Fruit fly (Drosophila melanogaster): ENCODE data around the gene qua.

qua gene

dm6 chr2L:17500946-17501451 is 4.0 kb upstream of the qua start, which contains the start of the genes mEFTs and Dhc36C (continued):
- TF ChIP-seq sens-2 (GFP tag; IDR thresholded peaks at IDR 0.05): no peak
- no peak for TF ChIP-seq CG15696 (tag; optimal IDR thresholded peaks at IDR 0.05)
- TF ChIP-seq ham (GFP tag; IDR thresholded peaks at IDR 0.05): no peak
- TF ChIP-seq cas (GFP tag; IDR thresholded peaks at IDR 0.05): no peak
- TF ChIP-seq CG17186 (GFP tag; optimal IDR thresholded peaks at IDR 0.05): peak; percentile 79
- TF ChIP-seq tap (tag; optimal IDR thresholded peaks at IDR 0.05): no peak
- TF ChIP-seq CG10267 (tag; optimal IDR thresholded peaks at IDR 0.05): peak; percentile 87
- TF ChIP-seq fd3F (GFP tag; optimal IDR thresholded peaks at IDR 0.05): no peak
- peak; percentile 86 for TF ChIP-seq E2f2 (GFP tag; IDR thresholded peaks at IDR 0.05)
- TF ChIP-seq CG14860 (GFP tag; IDR thresholded peaks at IDR 0.05; ENCODE audit: partially characterized antibody): peak; percentile 72
- TF ChIP-seq CG2120 (GFP tag; optimal IDR thresholded peaks at IDR 0.05): no peak
- TF ChIP-seq jing (GFP tag; optimal IDR thresholded peaks at IDR 0.05): no peak
- TF ChIP-seq sqz (GFP tag; optimal IDR thresholded peaks at IDR 0.05): no peak
- TF ChIP-seq crp (GFP tag; optimal IDR thresholded peaks at IDR 0.05): peak; percentile 82 to 97
- peak; percentile 72 for TF ChIP-seq YL-1 (GFP tag; optimal IDR thresholded peaks at IDR 0.05)
- peak; percentile 89 for TF ChIP-seq CG13287 (GFP tag; IDR thresholded peaks at IDR 0.05; ENCODE audit: partially characterized antibody)
- no peak for TF ChIP-seq CG11696 (GFP tag; IDR thresholded peaks at IDR 0.05)
- TF ChIP-seq hkb (optimal IDR thresholded peaks at IDR 0.05): no peak
- peak; percentile 21; the same call in 1 of the 2 replicates for TF ChIP-seq hkb (GFP tag; IDR thresholded peaks at IDR 0.05)
- TF ChIP-seq Med (GFP tag): peak; percentile 85
- TF ChIP-seq CG1602 (GFP tag; optimal IDR thresholded peaks at IDR 0.05): no peak
- no peak for TF ChIP-seq Dbx (GFP tag; IDR thresholded peaks at IDR 0.05)
- no peak for TF ChIP-seq CG5245 (GFP tag; optimal IDR thresholded peaks at IDR 0.05)
- TF ChIP-seq CG10979 (tag; optimal IDR thresholded peaks at IDR 0.05): no peak
- no peak for TF ChIP-seq gcm2 (GFP tag; optimal IDR thresholded peaks at IDR 0.05)
- TF ChIP-seq CG33557 (GFP tag; optimal IDR thresholded peaks at IDR 0.05): no peak
- TF ChIP-seq HmgD (GFP tag; optimal IDR thresholded peaks at IDR 0.05): peak; percentile 15
- TF ChIP-seq Dfd (GFP tag; optimal IDR thresholded peaks at IDR 0.05): no peak
- TF ChIP-seq CG14441 (GFP tag; IDR thresholded peaks at IDR 0.05): no peak
- no peak for TF ChIP-seq vfl (GFP tag; optimal IDR thresholded peaks at IDR 0.05)
- peak; percentile 40 for TF ChIP-seq Sin3A (optimal IDR thresholded peaks at IDR 0.05)
- TF ChIP-seq CG12769 (tag; optimal IDR thresholded peaks at IDR 0.05): no peak
- TF ChIP-seq CG32772 (GFP tag; IDR thresholded peaks at IDR 0.05): no peak
- TF ChIP-seq gfzf (GFP tag; optimal IDR thresholded peaks at IDR 0.05): peak; percentile 43
- TF ChIP-seq CHES-1-like (GFP tag; optimal IDR thresholded peaks at IDR 0.05): no peak
- no peak for TF ChIP-seq schlank (tag; optimal IDR thresholded peaks at IDR 0.05)
- TF ChIP-seq grn (GFP tag; optimal IDR thresholded peaks at IDR 0.05): no peak
- TF ChIP-seq sob (GFP tag; IDR thresholded peaks at IDR 0.05): peak; percentile 27; the same call in 1 of the 2 replicates
- TF ChIP-seq pum (GFP tag; optimal IDR thresholded peaks at IDR 0.05): no peak
- TF ChIP-seq hbn (GFP tag; IDR thresholded peaks at IDR 0.05; ENCODE audit: partially characterized antibody): peak; percentile 60
- TF ChIP-seq CG18476 (GFP tag; optimal IDR thresholded peaks at IDR 0.05): no peak
- TF ChIP-seq Sry-δ (GFP tag; optimal IDR thresholded peaks at IDR 0.05): peak; percentile 93
- TF ChIP-seq sima (GFP tag; optimal IDR thresholded peaks at IDR 0.05): no peak
- TF ChIP-seq ro (GFP tag; IDR thresholded peaks at IDR 0.05): no peak
- peak; percentile 51 for TF ChIP-seq zen (tag; optimal IDR thresholded peaks at IDR 0.05)
- no peak for TF ChIP-seq klu (GFP tag; IDR thresholded peaks at IDR 0.05)
- TF ChIP-seq CG1603 (tag; optimal IDR thresholded peaks at IDR 0.05): peak; percentile 60
- TF ChIP-seq C15 (GFP tag; IDR thresholded peaks at IDR 0.05): no peak
- no peak for TF ChIP-seq chn (GFP tag; optimal IDR thresholded peaks at IDR 0.05)
- TF ChIP-seq CG30431 (GFP tag; optimal IDR thresholded peaks at IDR 0.05): no peak
- TF ChIP-seq CG3726 (GFP tag; IDR thresholded peaks at IDR 0.05): no peak
- TF ChIP-seq H15 (GFP tag; IDR thresholded peaks at IDR 0.05): no peak
